Fruit fly (Drosophila melanogaster) whole organism, embryonic: Measurements from ENCODE around the gene Dop1R2.

Experiments
- Abd-B ChIP-seq: fragments of 200-800 bp; sonication (Bioruptor generic); optimal IDR thresholded peaks from 2 replicates; lab custom pipeline; 2018; ENCODE audit warnings: missing biosample characterization, mild to moderate bottlenecking, missing genetic modification characterization, moderate library complexity
- Bgb ChIP-seq: fragments of 200-800 bp; sonication (Bioruptor generic); IDR thresholded peaks from 2 replicates; pipeline ENCODE4 v1.3.6; 2022; ENCODE audit warnings: missing biosample characterization, missing genetic modification characterization; ENCODE audit not compliant: partially characterized antibody
- CG10267 ChIP-seq: fragments of 200-800 bp; sonication (Bioruptor generic); optimal IDR thresholded peaks from 2 replicates; lab custom pipeline; 2018; ENCODE audit warnings: missing biosample characterization, mild to moderate bottlenecking, missing genetic modification characterization, moderate library complexity
- CG10274 ChIP-seq: fragments of 200-800 bp; sonication (Bioruptor generic); optimal IDR thresholded peaks from 3 replicates; lab custom pipeline; 2017; ENCODE audit warnings: missing biosample characterization, mild to moderate bottlenecking, missing genetic modification characterization
- CG10321 ChIP-seq: fragments of 200-800 bp; sonication (Bioruptor generic); IDR thresholded peaks from 2 replicates; pipeline ENCODE4 v1.3.6; 2022; ENCODE audit warnings: missing biosample characterization, missing genetic modification characterization
- CG10462 ChIP-seq: fragments of 200-800 bp; sonication (Bioruptor generic); optimal IDR thresholded peaks from 2 replicates; lab custom pipeline; 2016; ENCODE audit warnings: missing biosample characterization, missing genetic modification characterization
- CG10543 ChIP-seq: fragments of 200-800 bp; sonication (Bioruptor generic); optimal IDR thresholded peaks from 3 replicates; lab custom pipeline; 2017; ENCODE audit warnings: missing biosample characterization, mild to moderate bottlenecking, missing genetic modification characterization, moderate library complexity
- CG11695 ChIP-seq: fragments of 200-800 bp; sonication (Bioruptor generic); IDR thresholded peaks from 3 replicates; pipeline ENCODE4 v1.3.6; 2022; ENCODE audit warnings: missing biosample characterization, missing genetic modification characterization
- CG12299 ChIP-seq: fragments of 200-800 bp; sonication (Bioruptor generic); optimal IDR thresholded peaks from 2 replicates; lab custom pipeline; 2018; ENCODE audit warnings: missing biosample characterization, mild to moderate bottlenecking, missing genetic modification characterization
- CG1233 ChIP-seq: fragments of 200-800 bp; sonication (Bioruptor generic); optimal IDR thresholded peaks from 4 replicates; lab custom pipeline; 2018; ENCODE audit warnings: missing biosample characterization, mild to moderate bottlenecking, missing genetic modification characterization
- CG16815 ChIP-seq: fragments of 200-800 bp; sonication (Bioruptor generic); optimal IDR thresholded peaks from 3 replicates; lab custom pipeline; 2017; ENCODE audit warnings: missing biosample characterization, mild to moderate bottlenecking, missing genetic modification characterization
- CG18262 ChIP-seq: fragments of 200-800 bp; optimal IDR thresholded peaks from 3 replicates; lab custom pipeline; 2019; ENCODE audit warnings: missing biosample characterization, mild to moderate bottlenecking, missing genetic modification characterization, moderate library complexity
- CG30431 ChIP-seq: fragments of 200-800 bp; sonication (Bioruptor generic); optimal IDR thresholded peaks from 2 replicates; lab custom pipeline; 2017; ENCODE audit warnings: missing biosample characterization, missing genetic modification characterization
- CG33557 ChIP-seq: fragments of 200-800 bp; sonication (Bioruptor generic); optimal IDR thresholded peaks from 2 replicates; lab custom pipeline; 2019; ENCODE audit warnings: missing biosample characterization, mild to moderate bottlenecking, missing genetic modification characterization, moderate library complexity
- CG4328 ChIP-seq: fragments of 200-800 bp; sonication (Bioruptor generic); optimal IDR thresholded peaks from 3 replicates; lab custom pipeline; 2017; ENCODE audit warnings: missing biosample characterization, missing genetic modification reagents, missing genetic modification characterization
- CG43689 ChIP-seq: fragments of 200-800 bp; sonication (Bioruptor generic); IDR thresholded peaks from 2 replicates; pipeline ENCODE4 v1.3.6; 2022; ENCODE audit warnings: missing biosample characterization, missing genetic modification characterization
- CG6683 ChIP-seq: fragments of 200-800 bp; sonication (Bioruptor generic); optimal IDR thresholded peaks from 2 replicates; lab custom pipeline; 2017; ENCODE audit warnings: missing biosample characterization, mild to moderate bottlenecking, missing genetic modification characterization, missing genetic modification reagents
- CG8388 ChIP-seq: fragments of 200-800 bp; sonication (Bioruptor generic); optimal IDR thresholded peaks from 2 replicates; lab custom pipeline; 2019; ENCODE audit warnings: missing biosample characterization, mild to moderate bottlenecking, missing genetic modification characterization, moderate library complexity
- CTCF ChIP-seq: fragments of 200-800 bp; sonication (Bioruptor generic); optimal IDR thresholded peaks from 2 replicates; lab custom pipeline; 2017; ENCODE audit warnings: missing biosample characterization, mild to moderate bottlenecking, missing genetic modification characterization, moderate library complexity
- E2f2 ChIP-seq: fragments of 200-800 bp; sonication (Bioruptor generic); IDR thresholded peaks from 2 replicates; pipeline ENCODE4 v1.3.6; 2022; ENCODE audit warnings: missing biosample characterization, missing genetic modification characterization
- HLH3B ChIP-seq: fragments of 200-800 bp; sonication (Bioruptor generic); IDR thresholded peaks from 2 replicates; pipeline ENCODE4 v1.3.6; 2022; ENCODE audit warnings: missing biosample characterization, missing genetic modification characterization
- HmgZ ChIP-seq: fragments of 200-800 bp; sonication (Bioruptor generic); optimal IDR thresholded peaks from 2 replicates; lab custom pipeline; 2018; ENCODE audit warnings: missing biosample characterization, mild to moderate bottlenecking, missing genetic modification characterization
- Hr51 ChIP-seq, 2 experiments: fragments of 200-800 bp; sonication (Bioruptor generic); optimal IDR thresholded peaks; 2 replicates in 1 of 2; 3 replicates in 1 of 2; lab custom pipeline; 2016 to 2018; ENCODE audit warnings: missing biosample characterization in 2 of 2, missing genetic modification characterization in 2 of 2, mild to moderate bottlenecking in 1 of 2, moderate library complexity in 1 of 2
- Meics ChIP-seq: fragments of 200-800 bp; sonication (Bioruptor generic); optimal IDR thresholded peaks from 2 replicates; lab custom pipeline; 2017; ENCODE audit warnings: missing biosample characterization, mild to moderate bottlenecking, missing genetic modification characterization
- NK7.1 ChIP-seq: fragments of 200-800 bp; sonication (Bioruptor generic); optimal IDR thresholded peaks from 3 replicates; lab custom pipeline; 2016; ENCODE audit warnings: missing biosample characterization, missing genetic modification characterization
- Nf-YA ChIP-seq: fragments of 200-800 bp; sonication (Bioruptor generic); IDR thresholded peaks from 2 replicates; pipeline ENCODE4 v1.3.6; 2022; ENCODE audit warnings: missing biosample characterization, missing genetic modification characterization
- Nf-YC ChIP-seq: fragments of 200-800 bp; optimal IDR thresholded peaks from 3 replicates; lab custom pipeline; 2019; ENCODE audit warnings: missing biosample characterization, mild to moderate bottlenecking, missing genetic modification characterization, moderate library complexity
- Optix ChIP-seq: fragments of 200-800 bp; sonication (Bioruptor generic); IDR thresholded peaks from 3 replicates; pipeline ENCODE4 v1.3.6; 2022; ENCODE audit warnings: missing biosample characterization, missing genetic modification characterization
- Ssrp ChIP-seq: fragments of 200-800 bp; sonication (Bioruptor generic); optimal IDR thresholded peaks from 2 replicates; lab custom pipeline; 2018; ENCODE audit warnings: missing biosample characterization, mild to moderate bottlenecking, missing genetic modification characterization, moderate library complexity
- aop ChIP-seq: fragments of 200-800 bp; sonication (Bioruptor generic); IDR thresholded peaks from 2 replicates; pipeline ENCODE4 v1.3.6; 2022; ENCODE audit warnings: missing biosample characterization, missing genetic modification characterization
- cad ChIP-seq: fragments of >200 bp; optimal IDR thresholded peaks from 2 replicates; lab custom pipeline; 2017; ENCODE audit warnings: missing biosample characterization, missing genetic modification characterization
- caup ChIP-seq: fragments of 200-800 bp; sonication (Bioruptor generic); optimal IDR thresholded peaks from 3 replicates; lab custom pipeline; 2017; ENCODE audit warnings: missing biosample characterization, mild to moderate bottlenecking, missing genetic modification characterization, moderate library complexity; ENCODE audit not compliant: severe bottlenecking
- ci ChIP-seq: fragments of 200-800 bp; sonication (Bioruptor generic); IDR thresholded peaks from 3 replicates; pipeline ENCODE4 v1.3.6; 2022; ENCODE audit warnings: missing biosample characterization, missing genetic modification characterization
- dysf ChIP-seq: fragments of 200-800 bp; sonication (Bioruptor generic); IDR thresholded peaks from 3 replicates; pipeline ENCODE4 v1.3.6; 2022; ENCODE audit warnings: missing biosample characterization, missing genetic modification characterization
- ems ChIP-seq: fragments of 200-800 bp; sonication (Bioruptor generic); optimal IDR thresholded peaks from 3 replicates; lab custom pipeline; 2016; ENCODE audit warnings: missing biosample characterization, missing genetic modification characterization
- gsb-n ChIP-seq: fragments of 200-800 bp; sonication (Bioruptor generic); optimal IDR thresholded peaks from 3 replicates; lab custom pipeline; 2018; ENCODE audit warnings: missing biosample characterization, mild to moderate bottlenecking, missing genetic modification characterization
- gt ChIP-seq: fragments of 200-800 bp; sonication (Bioruptor generic); IDR thresholded peaks from 2 replicates; pipeline ENCODE4 v1.3.6; 2022; ENCODE audit warnings: missing biosample characterization, missing genetic modification characterization
- hbn ChIP-seq: fragments of 200-800 bp; sonication (Bioruptor generic); IDR thresholded peaks from 2 replicates; pipeline ENCODE4 v1.3.6; 2022; ENCODE audit warnings: missing biosample characterization, missing genetic modification characterization; ENCODE audit not compliant: partially characterized antibody
- ind ChIP-seq: fragments of 200-800 bp; sonication (Bioruptor generic); optimal IDR thresholded peaks from 3 replicates; lab custom pipeline; 2016; ENCODE audit warnings: missing biosample characterization, missing genetic modification characterization
- oc ChIP-seq: fragments of 200-800 bp; sonication (Bioruptor generic); optimal IDR thresholded peaks from 2 replicates; lab custom pipeline; 2018; ENCODE audit warnings: missing biosample characterization, mild to moderate bottlenecking, missing genetic modification characterization, moderate library complexity
- pho ChIP-seq: fragments of 200-800 bp; sonication (Bioruptor generic); optimal IDR thresholded peaks from 2 replicates; lab custom pipeline; 2016; ENCODE audit warnings: missing biosample characterization, missing genetic modification characterization
- pum ChIP-seq: fragments of 200-800 bp; sonication (Bioruptor generic); optimal IDR thresholded peaks from 2 replicates; lab custom pipeline; 2016; ENCODE audit warnings: missing biosample characterization, missing genetic modification characterization
- row ChIP-seq: fragments of 200-800 bp; sonication (Bioruptor generic); IDR thresholded peaks from 3 replicates; pipeline ENCODE4 v1.3.6; 2022; ENCODE audit warnings: missing biosample characterization, missing genetic modification characterization
- sens ChIP-seq: fragments of 200-800 bp; sonication (Bioruptor generic); peaks from one replicate; lab custom pipeline; 2016; ENCODE audit warnings: missing biosample characterization, missing genetic modification characterization
- slbo ChIP-seq: fragments of 200-800 bp; sonication (Bioruptor generic); IDR thresholded peaks from 2 replicates; pipeline ENCODE4 v1.3.6; 2022; ENCODE audit warnings: missing biosample characterization, missing genetic modification characterization
- slou ChIP-seq: fragments of 200-800 bp; sonication (Bioruptor generic); optimal IDR thresholded peaks from 3 replicates; lab custom pipeline; 2016; ENCODE audit warnings: missing biosample characterization, missing genetic modification characterization
- so ChIP-seq: fragments of 200-800 bp; sonication (Bioruptor generic); IDR thresholded peaks from 3 replicates; pipeline ENCODE4 v1.3.6; 2022; ENCODE audit warnings: missing biosample characterization, missing genetic modification characterization
- sr ChIP-seq: fragments of 200-800 bp; sonication (Bioruptor generic); IDR thresholded peaks from 3 replicates; pipeline ENCODE4 v1.3.6; 2022; ENCODE audit warnings: missing biosample characterization, missing genetic modification characterization
- tup ChIP-seq: fragments of 200-800 bp; sonication (Bioruptor generic); optimal IDR thresholded peaks from 2 replicates; lab custom pipeline; 2016; ENCODE audit warnings: missing biosample characterization, mild to moderate bottlenecking, missing genetic modification characterization, moderate library complexity
- unpg ChIP-seq: fragments of 200-800 bp; sonication (Bioruptor generic); optimal IDR thresholded peaks from 3 replicates; lab custom pipeline; 2018; ENCODE audit warnings: missing biosample characterization, mild to moderate bottlenecking, missing genetic modification characterization, moderate library complexity

Dop1R2 gene

DNA sequence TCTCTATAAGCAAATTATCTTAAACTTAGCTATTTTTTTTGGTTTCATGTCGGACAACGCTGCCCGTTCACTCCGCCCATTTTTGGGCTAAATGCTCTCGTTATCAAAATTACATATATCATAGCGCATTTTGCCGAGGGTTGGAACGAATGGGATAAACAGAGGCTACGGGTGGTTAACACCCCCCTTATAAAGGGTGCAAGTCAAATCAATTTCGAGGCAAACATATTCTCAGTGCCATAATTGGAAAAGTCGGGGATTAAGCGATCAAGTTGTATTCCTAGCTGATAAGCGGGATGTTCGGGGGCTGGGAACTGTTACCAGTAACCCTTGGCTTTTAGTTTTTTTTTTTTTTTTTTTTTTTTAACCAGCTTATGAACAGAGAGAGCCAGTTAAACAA, 76.5 kb downstream of the Dop1R2 start:
- peak; percentile 61 for TF ChIP-seq gsb-n (tag; lab: Kevin White, UChicago)
- TF ChIP-seq Abd-B, result no peak
- no peak for TF ChIP-seq so (GFP tag; lab: Robert Waterston, UW)
- peak; percentile 72 for TF ChIP-seq oc (tag; lab: Kevin White, UChicago)
- no peak for TF ChIP-seq pum (GFP tag; lab: Kevin White, UChicago)
- TF ChIP-seq Optix (GFP tag; lab: Robert Waterston, UW), result 0 out of 3 replicates have a peak, but pooled peaks have one; percentile 22
- TF ChIP-seq sens (GFP tag; lab: Kevin White, UChicago), result peak; percentile 18
- TF ChIP-seq CG10321, result no peak
- no peak for TF ChIP-seq sr (GFP tag; lab: Robert Waterston, UW)
- TF ChIP-seq, all 482 proteins: peak for 4

DNA sequence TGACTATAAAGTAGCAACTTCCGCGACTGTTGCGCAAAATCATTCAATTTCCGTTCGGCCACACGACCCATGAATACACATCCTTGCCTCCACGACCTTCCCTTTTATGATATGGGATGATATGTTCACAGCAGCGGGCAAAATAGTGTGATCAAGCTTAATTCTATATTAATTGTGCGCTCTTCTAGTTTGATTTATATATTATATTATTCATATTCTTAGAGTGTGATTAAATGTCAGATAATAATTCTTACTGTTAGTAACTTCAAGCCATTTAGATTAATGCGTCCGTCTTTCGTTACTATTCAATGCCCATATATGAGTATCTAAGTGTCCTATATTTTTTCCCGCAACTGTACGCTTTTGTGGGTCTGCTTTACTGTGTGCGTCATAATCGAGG, 78.4 kb downstream of the Dop1R2 start:
- TF ChIP-seq caup (GFP tag; lab: Kevin White, UChicago) (peak; percentile 8), CG10462 (GFP tag; lab: Kevin White, UChicago) (no peak), pho (no peak), ind (GFP tag; lab: Kevin White, UChicago) (peak; percentile 25), slou (no peak), gt (GFP tag; lab: Robert Waterston, UW) (no peak), CG43689 (GFP tag; lab: Robert Waterston, UW) (no peak), Ssrp (tag; lab: Kevin White, UChicago) (peak; percentile 53), Nf-YC (tag; lab: Kevin White, UChicago) (no peak), cad (GFP tag; lab: Kevin White, UChicago) (no peak), NK7.1 (GFP tag; lab: Kevin White, UChicago) (no peak), CG4328 (GFP tag; lab: Kevin White, UChicago) (no peak), row (GFP tag; lab: Robert Waterston, UW) (peak; percentile 79), E2f2 (GFP tag; lab: Robert Waterston, UW) (no peak), slbo (GFP tag; lab: Robert Waterston, UW) (0 out of 2 replicates have a peak, but pooled peaks have one; percentile 23), tup (GFP tag; lab: Kevin White, UChicago) (no peak), CG30431 (GFP tag; lab: Kevin White, UChicago) (no peak), unpg (GFP tag; lab: Kevin White, UChicago) (peak; percentile 39), ems (GFP tag; lab: Kevin White, UChicago) (no peak), CG10274 (GFP tag; lab: Kevin White, UChicago) (no peak), CG1233 (GFP tag; lab: Kevin White, UChicago) (peak; percentile 0), CG10267 (tag; lab: Kevin White, UChicago) (peak; percentile 60), Bgb (no peak), HLH3B (GFP tag; lab: Robert Waterston, UW) (0 out of 2 replicates have a peak, but pooled peaks have one; percentile 30), hbn (GFP tag; lab: Robert Waterston, UW) (no peak), dysf (0 out of 3 replicates have a peak, but pooled peaks have one; percentile 18), HmgZ (tag; lab: Kevin White, UChicago) (no peak), CG12299 (tag; lab: Kevin White, UChicago) (no peak), CTCF (GFP tag; lab: Kevin White, UChicago) (no peak), Nf-YA (GFP tag; lab: Robert Waterston, UW) (no peak), CG18262 (tag; lab: Kevin White, UChicago) (peak; percentile 73), CG10543 (GFP tag; lab: Kevin White, UChicago) (peak; percentile 11), CG33557 (GFP tag; lab: Kevin White, UChicago) (peak; percentile 64), CG11695 (GFP tag; lab: Robert Waterston, UW) (no peak), Hr51 (GFP tag; optimal IDR thresholded peaks at IDR 0.05; lab: Kevin White, UChicago) (peak in 1 of 2 experiments; percentile 57), CG6683 (GFP tag; lab: Kevin White, UChicago) (no peak), ci (GFP tag; lab: Robert Waterston, UW) (0 out of 3 replicates have a peak, but pooled peaks have one; percentile 24), Meics (GFP tag; lab: Kevin White, UChicago) (peak; percentile 32), aop (GFP tag; lab: Robert Waterston, UW) (no peak), CG8388 (GFP tag; lab: Kevin White, UChicago) (peak; percentile 28), CG16815 (GFP tag; lab: Kevin White, UChicago) (peak; percentile 36)
